Fruit fly (Drosophila melanogaster) whole organism, embryonic: ENCODE measurements around the gene CG32066.

Source experiments
- Ada2b ChIP-seq: fragments of 200-800 bp; sonication (Bioruptor generic); IDR thresholded peaks from 2 replicates; pipeline ENCODE4 v1.3.6; 2022; ENCODE audit warnings: missing biosample characterization, missing genetic modification characterization
- Asciz ChIP-seq: fragments of 200-800 bp; sonication (Bioruptor generic); optimal IDR thresholded peaks from 2 replicates; lab custom pipeline; 2017; ENCODE audit warnings: missing biosample characterization, mild to moderate bottlenecking, missing genetic modification characterization, missing genetic modification reagents
- Bgb ChIP-seq: fragments of 200-800 bp; sonication (Bioruptor generic); IDR thresholded peaks from 2 replicates; pipeline ENCODE4 v1.3.6; 2022; ENCODE audit warnings: missing biosample characterization, missing genetic modification characterization; ENCODE audit not compliant: partially characterized antibody
- CG10979 ChIP-seq: fragments of 200-800 bp; sonication (Bioruptor generic); optimal IDR thresholded peaks from 2 replicates; lab custom pipeline; 2018; ENCODE audit warnings: missing biosample characterization, mild to moderate bottlenecking, missing genetic modification characterization, moderate library complexity
- CG12299 ChIP-seq: fragments of 200-800 bp; sonication (Bioruptor generic); optimal IDR thresholded peaks from 2 replicates; lab custom pipeline; 2018; ENCODE audit warnings: missing biosample characterization, mild to moderate bottlenecking, missing genetic modification characterization
- CG1233 ChIP-seq: fragments of 200-800 bp; sonication (Bioruptor generic); optimal IDR thresholded peaks from 4 replicates; lab custom pipeline; 2018; ENCODE audit warnings: missing biosample characterization, mild to moderate bottlenecking, missing genetic modification characterization
- CG13894 ChIP-seq: fragments of 200-800 bp; sonication (Bioruptor generic); optimal IDR thresholded peaks from 3 replicates; lab custom pipeline; 2018; ENCODE audit warnings: missing biosample characterization, mild to moderate bottlenecking, missing genetic modification characterization, moderate library complexity
- CG15073 ChIP-seq: fragments of 200-800 bp; sonication (Bioruptor generic); optimal IDR thresholded peaks from 2 replicates; lab custom pipeline; 2016; ENCODE audit warnings: missing biosample characterization, missing genetic modification characterization
- CG18619 ChIP-seq: fragments of 200-800 bp; sonication (Bioruptor generic); optimal IDR thresholded peaks from 3 replicates; lab custom pipeline; 2017; ENCODE audit warnings: missing biosample characterization, mild to moderate bottlenecking, missing genetic modification characterization
- CG2889 ChIP-seq: fragments of 200-800 bp; sonication (Bioruptor generic); IDR thresholded peaks from 3 replicates; pipeline ENCODE4 v1.3.6; 2022; ENCODE audit warnings: missing biosample characterization, missing genetic modification characterization
- CG4730 ChIP-seq: fragments of 200-800 bp; sonication (Bioruptor generic); IDR thresholded peaks from 2 replicates; pipeline ENCODE4 v1.3.6; 2022; ENCODE audit warnings: missing biosample characterization, missing genetic modification characterization
- CG4854 ChIP-seq: fragments of 200-800 bp; sonication (Bioruptor generic); optimal IDR thresholded peaks from 2 replicates; lab custom pipeline; 2016; ENCODE audit warnings: missing biosample characterization, missing genetic modification characterization, inconsistent platforms
- CG6175 ChIP-seq: fragments of 200-800 bp; sonication (Bioruptor generic); IDR thresholded peaks from 3 replicates; pipeline ENCODE4 v1.3.6; 2022; ENCODE audit warnings: missing biosample characterization, missing genetic modification characterization
- CG6689 ChIP-seq: fragments of 200-800 bp; sonication (Bioruptor generic); IDR thresholded peaks from 2 replicates; pipeline ENCODE4 v1.3.6; 2022; ENCODE audit warnings: missing biosample characterization, missing genetic modification characterization
- CoRest ChIP-seq: fragments of 200-800 bp; sonication (Bioruptor generic); optimal IDR thresholded peaks from 3 replicates; lab custom pipeline; 2018; ENCODE audit warnings: missing biosample characterization, mild to moderate bottlenecking, missing genetic modification characterization, moderate library complexity
- E2f2 ChIP-seq: fragments of 200-800 bp; sonication (Bioruptor generic); IDR thresholded peaks from 2 replicates; pipeline ENCODE4 v1.3.6; 2022; ENCODE audit warnings: missing biosample characterization, missing genetic modification characterization
- ERR ChIP-seq: fragments of 200-800 bp; sonication (Bioruptor generic); optimal IDR thresholded peaks from 2 replicates; lab custom pipeline; 2016; ENCODE audit warnings: missing biosample characterization, missing genetic modification characterization
- Ets65A ChIP-seq: fragments of 200-800 bp; sonication (Bioruptor generic); peaks from one replicate; lab custom pipeline; 2016; ENCODE audit warnings: missing biosample characterization, missing genetic modification characterization
- Ets97D ChIP-seq: fragments of 200-800 bp; sonication (Bioruptor generic); optimal IDR thresholded peaks from 3 replicates; lab custom pipeline; 2016; ENCODE audit warnings: missing biosample characterization, missing genetic modification characterization
- Fer3 ChIP-seq: fragments of 200-800 bp; sonication (Bioruptor generic); optimal IDR thresholded peaks from 2 replicates; lab custom pipeline; 2018; ENCODE audit warnings: missing biosample characterization, mild to moderate bottlenecking, missing genetic modification characterization, moderate library complexity
- Hr51 ChIP-seq, 2 experiments: fragments of 200-800 bp; sonication (Bioruptor generic); optimal IDR thresholded peaks; 2 replicates in 1 of 2; 3 replicates in 1 of 2; lab custom pipeline; 2016 to 2018; ENCODE audit warnings: missing biosample characterization in 2 of 2, missing genetic modification characterization in 2 of 2, mild to moderate bottlenecking in 1 of 2, moderate library complexity in 1 of 2
- Spps ChIP-seq: fragments of 200-800 bp; sonication (Bioruptor generic); optimal IDR thresholded peaks from 2 replicates; lab custom pipeline; 2018; ENCODE audit warnings: missing biosample characterization, mild to moderate bottlenecking, missing genetic modification characterization
- Stat92E ChIP-seq, 3 experiments: fragments of >200 bp in 2 of 3; fragments of 200-800 bp in 1 of 3; sonication (Bioruptor generic) in 1 of 3; optimal IDR thresholded peaks; 2 replicates each; lab custom pipeline; 2017 to 2019; ENCODE audit warnings: missing biosample characterization in 3 of 3, missing genetic modification characterization in 3 of 3, mild to moderate bottlenecking in 1 of 3, moderate library complexity in 1 of 3
- Xrp1 ChIP-seq: fragments of 200-800 bp; sonication (Bioruptor generic); IDR thresholded peaks from 2 replicates; pipeline ENCODE4 v1.3.6; 2022; ENCODE audit warnings: missing biosample characterization, missing genetic modification characterization
- cad ChIP-seq: fragments of >200 bp; optimal IDR thresholded peaks from 2 replicates; lab custom pipeline; 2017; ENCODE audit warnings: missing biosample characterization, missing genetic modification characterization
- chif ChIP-seq, 2 experiments: fragments of 200-800 bp; sonication (Bioruptor generic); optimal IDR thresholded peaks; 3 replicates each; lab custom pipeline; 2016; ENCODE audit warnings: missing biosample characterization in 2 of 2, missing genetic modification characterization in 2 of 2
- dan ChIP-seq: fragments of 200-800 bp; sonication (Bioruptor generic); IDR thresholded peaks from 2 replicates; pipeline ENCODE4 v1.3.6; 2022; ENCODE audit warnings: missing biosample characterization, missing genetic modification characterization
- dm ChIP-seq: fragments of 200-800 bp; sonication (Bioruptor generic); optimal IDR thresholded peaks from 3 replicates; lab custom pipeline; 2016; ENCODE audit warnings: missing biosample characterization, missing genetic modification characterization
- dmrt11E ChIP-seq: fragments of 200-800 bp; sonication (Bioruptor generic); optimal IDR thresholded peaks from 3 replicates; lab custom pipeline; 2018; ENCODE audit warnings: missing biosample characterization, mild to moderate bottlenecking, missing genetic modification characterization, moderate library complexity
- emc ChIP-seq: fragments of 200-800 bp; sonication (Bioruptor generic); optimal IDR thresholded peaks from 2 replicates; lab custom pipeline; 2016; ENCODE audit warnings: missing biosample characterization, missing genetic modification characterization
- gce ChIP-seq: fragments of 200-800 bp; sonication (Bioruptor generic); IDR thresholded peaks from 3 replicates; pipeline ENCODE4 v1.3.6; 2022; ENCODE audit warnings: missing biosample characterization, missing genetic modification characterization
- grau ChIP-seq: fragments of 200-800 bp; optimal IDR thresholded peaks from 3 replicates; lab custom pipeline; 2019; ENCODE audit warnings: missing biosample characterization, mild to moderate bottlenecking, missing genetic modification characterization, moderate library complexity
- her ChIP-seq: fragments of 200-800 bp; sonication (Bioruptor generic); optimal IDR thresholded peaks from 2 replicates; lab custom pipeline; 2016; ENCODE audit warnings: missing biosample characterization, missing genetic modification characterization
- jigr1 ChIP-seq: fragments of 200-800 bp; sonication (Bioruptor generic); IDR thresholded peaks from 3 replicates; pipeline ENCODE4 v1.3.6; 2022; ENCODE audit warnings: missing biosample characterization, missing genetic modification characterization
- lmd ChIP-seq: fragments of 200-800 bp; sonication (Bioruptor generic); IDR thresholded peaks from 2 replicates; pipeline ENCODE4 v1.3.6; 2022; ENCODE audit warnings: missing biosample characterization, missing genetic modification characterization
- nerfin-1 ChIP-seq: fragments of 200-800 bp; sonication (Bioruptor generic); optimal IDR thresholded peaks from 3 replicates; lab custom pipeline; 2019; ENCODE audit warnings: missing biosample characterization, mild to moderate bottlenecking, missing genetic modification characterization, moderate library complexity
- nmo ChIP-seq: fragments of 200-800 bp; sonication (Bioruptor generic); optimal IDR thresholded peaks from 2 replicates; lab custom pipeline; 2018; ENCODE audit warnings: missing biosample characterization, mild to moderate bottlenecking, missing genetic modification characterization, moderate library complexity
- nom ChIP-seq: fragments of 200-800 bp; sonication (Bioruptor generic); optimal IDR thresholded peaks from 2 replicates; lab custom pipeline; 2017; ENCODE audit warnings: missing biosample characterization, missing genetic modification characterization, mild to moderate bottlenecking, moderate library complexity, missing genetic modification reagents
- pfk ChIP-seq: fragments of 200-800 bp; sonication (Bioruptor generic); optimal IDR thresholded peaks from 2 replicates; lab custom pipeline; 2018; ENCODE audit warnings: missing biosample characterization, mild to moderate bottlenecking, missing genetic modification characterization, moderate library complexity
- row ChIP-seq: fragments of 200-800 bp; sonication (Bioruptor generic); IDR thresholded peaks from 3 replicates; pipeline ENCODE4 v1.3.6; 2022; ENCODE audit warnings: missing biosample characterization, missing genetic modification characterization
- salm ChIP-seq: fragments of 200-800 bp; sonication (Bioruptor generic); optimal IDR thresholded peaks from 2 replicates; lab custom pipeline; 2018; ENCODE audit warnings: missing biosample characterization, mild to moderate bottlenecking, missing genetic modification characterization
- sens-2 ChIP-seq: fragments of 200-800 bp; sonication (Bioruptor generic); IDR thresholded peaks from 2 replicates; pipeline ENCODE4 v1.3.6; 2022; ENCODE audit warnings: missing biosample characterization, missing genetic modification characterization
- seq ChIP-seq: fragments of 200-800 bp; sonication (Bioruptor generic); IDR thresholded peaks from 2 replicates; pipeline ENCODE4 v1.3.6; 2022; ENCODE audit warnings: missing biosample characterization, missing genetic modification characterization
- slbo ChIP-seq: fragments of 200-800 bp; sonication (Bioruptor generic); IDR thresholded peaks from 2 replicates; pipeline ENCODE4 v1.3.6; 2022; ENCODE audit warnings: missing biosample characterization, missing genetic modification characterization
- sna ChIP-seq: fragments of 200-800 bp; sonication (Bioruptor generic); IDR thresholded peaks from 2 replicates; pipeline ENCODE4 v1.3.6; 2022; ENCODE audit warnings: missing biosample characterization, missing genetic modification characterization; ENCODE audit not compliant: partially characterized antibody
- tin ChIP-seq: fragments of 200-800 bp; sonication (Bioruptor generic); optimal IDR thresholded peaks from 3 replicates; lab custom pipeline; 2016; ENCODE audit warnings: missing biosample characterization, missing genetic modification characterization
- toy ChIP-seq: fragments of 200-800 bp; sonication (Bioruptor generic); IDR thresholded peaks from 2 replicates; pipeline ENCODE4 v1.3.6; 2022; ENCODE audit warnings: missing biosample characterization, missing genetic modification characterization
- twi ChIP-seq: fragments of 200-800 bp; optimal IDR thresholded peaks from 2 replicates; lab custom pipeline; 2019; ENCODE audit warnings: missing biosample characterization, mild to moderate bottlenecking, missing genetic modification characterization, moderate library complexity
- unc-4 ChIP-seq: fragments of 200-800 bp; sonication (Bioruptor generic); IDR thresholded peaks from 2 replicates; pipeline ENCODE4 v1.3.6; 2022; ENCODE audit warnings: missing biosample characterization, missing genetic modification characterization; ENCODE audit not compliant: partially characterized antibody

CG32066 gene

DNA sequence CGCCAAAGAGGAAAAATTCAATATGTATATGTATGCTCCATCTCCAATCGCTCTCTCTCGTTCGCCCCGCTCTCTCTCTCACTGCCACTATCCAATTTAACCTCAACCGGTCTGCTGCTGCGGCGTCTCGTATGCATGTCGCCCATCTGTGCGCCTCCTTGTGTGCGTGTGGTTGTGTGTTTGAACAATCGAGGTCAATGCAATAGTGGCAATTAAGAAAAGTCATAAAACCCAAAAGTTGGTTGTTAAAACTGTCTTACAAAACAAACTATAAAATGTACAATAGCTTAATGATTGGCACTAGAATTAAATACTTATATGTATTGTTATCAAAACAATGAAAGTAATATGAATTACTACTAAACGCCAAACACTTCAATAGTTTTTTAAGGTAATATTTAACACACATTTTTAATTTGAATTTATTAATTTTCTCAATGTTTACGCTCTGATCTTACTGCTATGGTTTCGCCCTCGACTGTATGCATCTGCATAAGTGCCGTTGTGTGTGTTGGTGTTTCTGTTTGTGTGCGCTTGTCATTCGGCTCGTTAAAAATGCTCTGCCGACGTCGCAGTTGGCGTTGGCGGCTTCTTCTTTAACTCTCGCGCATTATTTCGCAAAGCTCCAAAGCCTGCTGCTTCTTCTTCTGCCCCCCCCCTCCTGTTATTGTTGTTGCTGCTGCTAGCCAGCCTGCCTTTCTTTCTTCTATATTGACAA lies 4.8 kb upstream of the CG32066 start (continued):
- no peak for TF ChIP-seq unc-4
- TF ChIP-seq CG10979, result peak; percentile 99
- peak; percentile 97 for TF ChIP-seq salm
- TF ChIP-seq CG6175 (GFP tag; lab: Robert Waterston, UW), result peak; percentile 77; the same call in 2 of the 3 replicates
- TF ChIP-seq sens-2 (GFP tag; lab: Robert Waterston, UW), result peak; percentile 64
- TF ChIP-seq Bgb, result no peak
- peak; percentile 75 for TF ChIP-seq E2f2
- TF ChIP-seq Ets97D (GFP tag; lab: Kevin White, UChicago), result peak; percentile 65
- TF ChIP-seq ERR (GFP tag; lab: Kevin White, UChicago), result peak; percentile 50
- peak; percentile 98 for TF ChIP-seq dmrt11E (tag; lab: Kevin White, UChicago)
- TF ChIP-seq lmd, result peak; percentile 95
- TF ChIP-seq toy (GFP tag; lab: Robert Waterston, UW), result peak; percentile 48
- TF ChIP-seq CG6689 (GFP tag; lab: Robert Waterston, UW), result peak; percentile 96
- peak; percentile 88 for TF ChIP-seq CG4854 (GFP tag; lab: Kevin White, UChicago)
- TF ChIP-seq cad, result no peak
- peak; percentile 87 for TF ChIP-seq CG4730
- TF ChIP-seq pfk (GFP tag; lab: Kevin White, UChicago), result peak; percentile 48
- peak; percentile 84 for TF ChIP-seq CG2889 (GFP tag; lab: Robert Waterston, UW)
- peak; percentile 98 for TF ChIP-seq Xrp1
- peak; percentile 97 for TF ChIP-seq grau
- no peak for TF ChIP-seq dan
- peak; percentile 98 for TF ChIP-seq Asciz (GFP tag; lab: Kevin White, UChicago)
- TF ChIP-seq CoRest (tag; lab: Kevin White, UChicago), result peak; percentile 99
- TF ChIP-seq nom, result peak; percentile 96
- TF ChIP-seq Ada2b (GFP tag; lab: Robert Waterston, UW), result peak; percentile 84
- peak; percentile 97 for TF ChIP-seq Spps (tag; lab: Kevin White, UChicago)
- TF ChIP-seq slbo, result peak; percentile 87
- TF ChIP-seq nerfin-1 (tag; lab: Kevin White, UChicago), result peak; percentile 98
- TF ChIP-seq row (GFP tag; lab: Robert Waterston, UW), result peak; percentile 97
- peak; percentile 88 to 92 for TF ChIP-seq chif (GFP tag; optimal IDR thresholded peaks at IDR 0.05; lab: Kevin White, UChicago)
- TF ChIP-seq Hr51 (GFP tag; optimal IDR thresholded peaks at IDR 0.05; lab: Kevin White, UChicago), result peak; percentile 93 to 99
- peak; percentile 95 for TF ChIP-seq Ets65A (GFP tag; lab: Kevin White, UChicago)
- TF ChIP-seq jigr1 (GFP tag; lab: Robert Waterston, UW), result peak; percentile 88
- no peak for TF ChIP-seq sna
- peak; percentile 97 for TF ChIP-seq CG12299 (tag; lab: Kevin White, UChicago)
- TF ChIP-seq Fer3 (tag; lab: Kevin White, UChicago), result peak; percentile 95
- TF ChIP-seq twi (tag; lab: Kevin White, UChicago), result peak; percentile 99
- TF ChIP-seq Stat92E (GFP tag; optimal IDR thresholded peaks at IDR 0.05; lab: Kevin White, UChicago), result peak in 2 of 3 experiments; percentile 73 to 98
- peak; percentile 79 for TF ChIP-seq CG15073 (GFP tag; lab: Kevin White, UChicago)
- peak; percentile 98 for TF ChIP-seq CG18619 (GFP tag; lab: Kevin White, UChicago)
- TF ChIP-seq nmo (GFP tag; lab: Kevin White, UChicago), result peak; percentile 99
- peak; percentile 86 for TF ChIP-seq CG13894 (tag; lab: Kevin White, UChicago)
- TF ChIP-seq emc (GFP tag; lab: Kevin White, UChicago), result peak; percentile 78
- TF ChIP-seq CG1233 (GFP tag; lab: Kevin White, UChicago), result peak; percentile 98
- TF ChIP-seq gce (GFP tag; lab: Robert Waterston, UW), result peak; percentile 89
- TF ChIP-seq seq, result peak; percentile 96
- TF ChIP-seq dm (GFP tag; lab: Kevin White, UChicago), result peak; percentile 71
- TF ChIP-seq tin (GFP tag; lab: Kevin White, UChicago), result peak; percentile 96
- peak; percentile 35 for TF ChIP-seq her (GFP tag; lab: Kevin White, UChicago)
